Worm (Caenorhabditis elegans) whole organism, young adult: ENCODE results near the gene thn-1.

Source experiments
- B0035.1 ChIP-seq: sonication (generic microtip); optimal IDR thresholded peaks from 2 replicates; lab custom pipeline; 2016; ENCODE audit warnings: missing genetic modification characterization, mild to moderate bottlenecking, missing compliant biosample characterization, missing genotype, missing genetic modification reagents
- C06A6.2 ChIP-seq: fragments of 200-800 bp; sonication (Bioruptor generic); conservative IDR thresholded peaks from 2 replicates; pipeline ENCODE4 v1.3.6; 2022; ENCODE audit warnings: missing genetic modification characterization, missing compliant biosample characterization
- D2030.7 ChIP-seq: fragments of 200-800 bp; sonication (Bioruptor generic); IDR thresholded peaks from 2 replicates; pipeline ENCODE4 v1.3.6; 2022; ENCODE audit warnings: missing genetic modification reagents, missing genetic modification characterization, missing compliant biosample characterization
- F39B2.1 ChIP-seq: fragments of 200-800 bp; sonication (Bioruptor generic); IDR thresholded peaks from 2 replicates; pipeline ENCODE4 v1.3.6; 2022; ENCODE audit warnings: missing genetic modification reagents, missing genetic modification characterization, missing compliant biosample characterization
- F55B11.4 ChIP-seq: sonication (generic microtip); optimal IDR thresholded peaks from 2 replicates; lab custom pipeline; 2016; ENCODE audit warnings: missing compliant biosample characterization, missing genetic modification characterization, borderline replicate concordance; ENCODE audit not compliant: insufficient read depth
- F57A8.1 ChIP-seq: fragments of 200-800 bp; sonication (Bioruptor generic); optimal IDR thresholded peaks from 2 replicates; lab custom pipeline; 2018; ENCODE audit warnings: mild to moderate bottlenecking, missing genetic modification characterization, moderate library complexity, missing compliant biosample characterization
- F57C9.4 ChIP-seq: sonication (generic microtip); optimal IDR thresholded peaks from 2 replicates; lab custom pipeline; 2017; ENCODE audit warnings: mild to moderate bottlenecking, missing genetic modification characterization, missing compliant biosample characterization
- K11D2.4 ChIP-seq: fragments of 200-800 bp; sonication (Bioruptor generic); IDR thresholded peaks from 2 replicates; pipeline ENCODE4 v1.3.6; 2022; ENCODE audit warnings: missing genetic modification reagents, missing genetic modification characterization, missing compliant biosample characterization
- K12H6.12 ChIP-seq: fragments of 200-800 bp; sonication (Bioruptor generic); optimal IDR thresholded peaks from 2 replicates; lab custom pipeline; 2018; ENCODE audit warnings: mild to moderate bottlenecking, missing genetic modification characterization, missing compliant biosample characterization
- T26A5.8 ChIP-seq: sonication (generic microtip); optimal IDR thresholded peaks from 2 replicates; lab custom pipeline; 2016; ENCODE audit warnings: missing genetic modification characterization, missing compliant biosample characterization
- Y53F4B.3 ChIP-seq: fragments of 200-800 bp; sonication (Bioruptor generic); IDR thresholded peaks from 2 replicates; pipeline ENCODE4 v1.3.6; 2022; ENCODE audit warnings: missing genetic modification reagents, missing genetic modification characterization, missing compliant biosample characterization
- Y56A3A.18 ChIP-seq: fragments of 200-800 bp; sonication (Bioruptor generic); IDR thresholded peaks from 2 replicates; pipeline ENCODE4 v1.3.6; 2022; ENCODE audit warnings: missing genetic modification reagents, missing genetic modification characterization, missing compliant biosample characterization
- Y95B8A.8 ChIP-seq: fragments of 200-800 bp; sonication (Bioruptor generic); IDR thresholded peaks from 2 replicates; pipeline ENCODE4 v1.3.6; 2022; ENCODE audit warnings: missing genetic modification reagents, missing genetic modification characterization, missing compliant biosample characterization
- atf-7 ChIP-seq: sonication (generic microtip); optimal IDR thresholded peaks from 2 replicates; lab custom pipeline; 2017; ENCODE audit warnings: mild to moderate bottlenecking, missing genetic modification characterization, missing compliant biosample characterization
- attf-5 ChIP-seq: fragments of 200-800 bp; sonication (Bioruptor generic); optimal IDR thresholded peaks from 2 replicates; lab custom pipeline; 2018; ENCODE audit warnings: mild to moderate bottlenecking, missing genetic modification characterization, missing compliant biosample characterization
- bed-1 ChIP-seq: fragments of 200-800 bp; sonication (Bioruptor generic); IDR thresholded peaks from 2 replicates; pipeline ENCODE4 v1.3.6; 2022; ENCODE audit warnings: missing genetic modification reagents, missing genetic modification characterization, missing compliant biosample characterization
- ccch-3 ChIP-seq: fragments of 200-800 bp; sonication (Bioruptor generic); optimal IDR thresholded peaks from 2 replicates; lab custom pipeline; 2018; ENCODE audit warnings: mild to moderate bottlenecking, missing genetic modification characterization, missing compliant biosample characterization
- cebp-2 ChIP-seq: fragments of 200-800 bp; sonication (Bioruptor generic); IDR thresholded peaks from 2 replicates; pipeline ENCODE4 v1.3.6; 2022; ENCODE audit warnings: missing genetic modification characterization, missing compliant biosample characterization
- ceh-79 ChIP-seq: sonication (generic microtip); optimal IDR thresholded peaks from 2 replicates; lab custom pipeline; 2017; ENCODE audit warnings: mild to moderate bottlenecking, missing genetic modification characterization, missing compliant biosample characterization
- ceh-91 ChIP-seq: fragments of 200-800 bp; sonication (Bioruptor generic); IDR thresholded peaks from 2 replicates; pipeline ENCODE4 v1.3.6; 2022; ENCODE audit warnings: missing genetic modification reagents, missing genetic modification characterization, missing compliant biosample characterization
- dox-1 ChIP-seq: fragments of 200-800 bp; sonication (Bioruptor generic); IDR thresholded peaks from 2 replicates; pipeline ENCODE4 v1.3.6; 2022; ENCODE audit warnings: missing genetic modification reagents, missing genetic modification characterization, missing compliant biosample characterization
- dpl-1 ChIP-seq: fragments of 150-350 bp; optimal IDR thresholded peaks from 2 replicates; lab custom pipeline; 2014; ENCODE audit warnings: missing biosample characterization, missing genetic modification reagents, missing genetic modification characterization
- fkh-3 ChIP-seq: sonication (generic microtip); optimal IDR thresholded peaks from 2 replicates; lab custom pipeline; 2016; ENCODE audit warnings: mild to moderate bottlenecking, missing genetic modification characterization, missing compliant biosample characterization
- gei-17 ChIP-seq: fragments of 200-800 bp; sonication (Bioruptor generic); optimal IDR thresholded peaks from 2 replicates; lab custom pipeline; 2018; ENCODE audit warnings: mild to moderate bottlenecking, missing genetic modification characterization, missing compliant biosample characterization
- hmg-1.2 ChIP-seq: fragments of 200-800 bp; sonication (Bioruptor generic); IDR thresholded peaks from 2 replicates; pipeline ENCODE4 v1.3.6; 2022; ENCODE audit warnings: missing genetic modification reagents, missing genetic modification characterization, missing compliant biosample characterization
- hmg-20 ChIP-seq: fragments of 200-800 bp; sonication (Bioruptor generic); IDR thresholded peaks from 2 replicates; pipeline ENCODE4 v1.3.6; 2022; ENCODE audit warnings: missing genetic modification reagents, missing genetic modification characterization, missing compliant biosample characterization
- let-526 ChIP-seq: fragments of 200-800 bp; sonication (Bioruptor generic); IDR thresholded peaks from 2 replicates; pipeline ENCODE4 v1.3.6; 2022; ENCODE audit warnings: missing genetic modification reagents, missing genetic modification characterization, missing compliant biosample characterization
- lsl-1 ChIP-seq: fragments of 200-800 bp; sonication (Bioruptor generic); optimal IDR thresholded peaks from 2 replicates; lab custom pipeline; 2018; ENCODE audit warnings: mild to moderate bottlenecking, missing genetic modification characterization, moderate library complexity, missing compliant biosample characterization
- madf-8 ChIP-seq: fragments of 200-800 bp; sonication (Bioruptor generic); conservative IDR thresholded peaks from 2 replicates; pipeline ENCODE4 v1.3.6; 2022; ENCODE audit warnings: missing genetic modification reagents, missing genetic modification characterization, missing compliant biosample characterization
- mel-28 ChIP-seq: sonication (generic microtip); optimal IDR thresholded peaks from 2 replicates; lab custom pipeline; 2016; ENCODE audit warnings: borderline replicate concordance, mild to moderate bottlenecking, missing genetic modification characterization, missing compliant biosample characterization
- nfya-1 ChIP-seq: sonication (generic microtip); optimal IDR thresholded peaks from 2 replicates; lab custom pipeline; 2017; ENCODE audit warnings: antibody characterized with exemption, missing compliant biosample characterization, missing genetic modification characterization, borderline replicate concordance; ENCODE audit not compliant: insufficient read depth
- nfyb-1 ChIP-seq: fragments of 200-800 bp; sonication (Bioruptor generic); IDR thresholded peaks from 2 replicates; pipeline ENCODE4 v1.3.6; 2022; ENCODE audit warnings: missing genetic modification reagents, missing genetic modification characterization, missing compliant biosample characterization
- nhr-120 ChIP-seq: fragments of 200-800 bp; sonication (Bioruptor generic); IDR thresholded peaks from 2 replicates; pipeline ENCODE4 v1.3.6; 2022; ENCODE audit warnings: missing genetic modification characterization, missing compliant biosample characterization
- nhr-27 ChIP-seq: fragments of 200-800 bp; sonication (Bioruptor generic); optimal IDR thresholded peaks from 2 replicates; lab custom pipeline; 2018; ENCODE audit warnings: mild to moderate bottlenecking, missing genetic modification characterization, moderate library complexity, missing compliant biosample characterization
- pha-4 ChIP-seq: fragments of 150-350 bp; sonication (generic microtip); optimal IDR thresholded peaks from 2 replicates; lab custom pipeline; 2014; ENCODE audit warnings: missing biosample characterization, missing genetic modification reagents, missing genetic modification characterization
- rec-8 ChIP-seq, 2 experiments: sonication (generic microtip); optimal IDR thresholded peaks; 2 replicates each; lab custom pipeline; 2016; ENCODE audit warnings: mild to moderate bottlenecking in 2 of 2, missing genetic modification characterization in 2 of 2, missing genetic modification reagents in 2 of 2, missing genotype in 2 of 2, missing biosample characterization in 1 of 2, missing compliant biosample characterization in 1 of 2, moderate library complexity in 1 of 2
- repo-1 ChIP-seq: sonication (generic microtip); optimal IDR thresholded peaks from 2 replicates; lab custom pipeline; 2017; ENCODE audit warnings: mild to moderate bottlenecking, missing genetic modification characterization, missing compliant biosample characterization
- rpc-1 ChIP-seq, 2 experiments: fragments of 150-350 bp in 1 of 2; sonication (generic microtip) in 1 of 2; optimal IDR thresholded peaks; 2 replicates each; lab custom pipeline; 2014 to 2018; ENCODE audit warnings: missing biosample characterization in 1 of 2, missing genetic modification characterization in 1 of 2, missing genetic modification reagents in 1 of 2, missing genotype in 1 of 2
- snpc-1.1 ChIP-seq: sonication (generic microtip); optimal IDR thresholded peaks from 2 replicates; lab custom pipeline; 2017; ENCODE audit warnings: missing genetic modification characterization, mild to moderate bottlenecking, missing compliant biosample characterization, antibody characterized with exemption, moderate library complexity, missing genotype, missing genetic modification reagents; ENCODE audit not compliant: insufficient read depth
- snpc-4 ChIP-seq, 5 experiments: fragments of 150-350 bp in 1 of 5; sonication (generic microtip) in 4 of 5; optimal IDR thresholded peaks; 2 replicates each; lab custom pipeline; 2014 to 2018; ENCODE audit warnings: missing genetic modification characterization in 5 of 5, missing biosample characterization in 3 of 5, antibody characterized with exemption in 2 of 5, mild to moderate bottlenecking in 2 of 5, missing compliant biosample characterization in 2 of 5, missing genotype in 2 of 5, moderate library complexity in 2 of 5, missing genetic modification reagents in 1 of 5
- somi-1 ChIP-seq: fragments of 200-800 bp; sonication (Bioruptor generic); optimal IDR thresholded peaks from 2 replicates; lab custom pipeline; 2018; ENCODE audit warnings: mild to moderate bottlenecking, missing genetic modification characterization, missing compliant biosample characterization
- xnd-1 ChIP-seq: sonication (generic microtip); optimal IDR thresholded peaks from 2 replicates; lab custom pipeline; 2016; ENCODE audit warnings: missing genotype, missing genetic modification reagents, missing genetic modification characterization, missing compliant biosample characterization
- zim-3 ChIP-seq: sonication (generic microtip); optimal IDR thresholded peaks from 2 replicates; lab custom pipeline; 2017; ENCODE audit warnings: mild to moderate bottlenecking, missing genetic modification characterization, moderate library complexity, missing compliant biosample characterization
- ztf-25 ChIP-seq: fragments of 200-800 bp; sonication (Bioruptor generic); IDR thresholded peaks from 2 replicates; pipeline ENCODE4 v1.3.6; 2022; ENCODE audit warnings: missing genetic modification reagents, missing genetic modification characterization, missing compliant biosample characterization
- ztf-28 ChIP-seq: fragments of 200-800 bp; sonication (Bioruptor generic); IDR thresholded peaks from 2 replicates; pipeline ENCODE4 v1.3.6; 2022; ENCODE audit warnings: missing genetic modification reagents, missing genetic modification characterization, missing compliant biosample characterization
- ztf-6 ChIP-seq: fragments of 200-800 bp; sonication (Bioruptor generic); IDR thresholded peaks from 2 replicates; pipeline ENCODE4 v1.3.6; 2022; ENCODE audit warnings: missing genetic modification reagents, missing genetic modification characterization, missing compliant biosample characterization

The thn-1 gene

ce11 chrIV:12371340-12371739 is 8.5 kb upstream of the thn-1 start (continued):
- TF ChIP-seq F39B2.1 (GFP tag; lab: Robert Waterston, UW) (no peak), madf-8 (no peak), attf-5 (GFP tag; lab: Kevin White, UChicago) (no peak), K11D2.4 (GFP tag; lab: Robert Waterston, UW) (no peak), ceh-79 (no peak), nhr-27 (tag; lab: Kevin White, UChicago) (no peak), atf-7 (tag; lab: Kevin White, UChicago) (no peak), hmg-1.2 (GFP tag; lab: Robert Waterston, UW) (no peak; the same call in 1 of the 2 replicates), cebp-2 (GFP tag; lab: Robert Waterston, UW) (peak; percentile 86; the same call in 1 of the 2 replicates), ccch-3 (GFP tag; lab: Kevin White, UChicago) (no peak), rec-8 (tag; optimal IDR thresholded peaks at IDR 0.05; lab: Kevin White, UChicago) (no peak), nfyb-1 (GFP tag; lab: Robert Waterston, UW) (no peak), C06A6.2 (GFP tag; lab: Robert Waterston, UW) (no peak), B0035.1 (tag; lab: Kevin White, UChicago) (no peak), ceh-91 (GFP tag; lab: Robert Waterston, UW) (no peak), T26A5.8 (no peak)

- TF ChIP-seq ccch-3 (GFP tag; lab: Kevin White, UChicago), result no peak
- TF ChIP-seq let-526 (GFP tag; lab: Robert Waterston, UW), result no peak
- no peak for TF ChIP-seq ceh-91 (GFP tag; lab: Robert Waterston, UW)
- TF ChIP-seq F57A8.1 (GFP tag; lab: Kevin White, UChicago), result no peak
- no peak for TF ChIP-seq nhr-120 (GFP tag; lab: Robert Waterston, UW)
- no peak for TF ChIP-seq repo-1
- no peak for TF ChIP-seq K12H6.12 (tag; lab: Kevin White, UChicago)
- TF ChIP-seq K11D2.4 (GFP tag; lab: Robert Waterston, UW), result peak; percentile 42; the same call in 1 of the 2 replicates
- peak; percentile 86 for TF ChIP-seq lsl-1 (GFP tag; lab: Kevin White, UChicago)
- TF ChIP-seq mel-28 (tag; lab: Kevin White, UChicago), result no peak
- TF ChIP-seq zim-3 (tag; lab: Kevin White, UChicago), result no peak
- no peak for TF ChIP-seq nfya-1 (tag; lab: Kevin White, UChicago)
- TF ChIP-seq dox-1 (GFP tag; lab: Robert Waterston, UW), result peak; percentile 18; the same call in 1 of the 2 replicates
- TF ChIP-seq bed-1 (GFP tag; lab: Robert Waterston, UW), result no peak
- peak; percentile 54; the same call in 1 of the 2 replicates for TF ChIP-seq Y56A3A.18 (GFP tag; lab: Robert Waterston, UW)
- TF ChIP-seq xnd-1 (tag; lab: Kevin White, UChicago), result no peak
- TF ChIP-seq Y95B8A.8, result no peak
- peak; percentile 20 for TF ChIP-seq gei-17
- TF ChIP-seq F55B11.4 (tag; lab: Kevin White, UChicago), result no peak
- TF ChIP-seq ztf-25 (GFP tag; lab: Robert Waterston, UW), result no peak
- TF ChIP-seq ztf-6 (GFP tag; lab: Robert Waterston, UW), result no peak
- no peak for TF ChIP-seq F57C9.4 (tag; lab: Kevin White, UChicago)
- TF ChIP-seq nfyb-1 (GFP tag; lab: Robert Waterston, UW), result peak; percentile 76
- no peak for TF ChIP-seq Y53F4B.3 (GFP tag; lab: Robert Waterston, UW)
- no peak for TF ChIP-seq hmg-20 (GFP tag; lab: Robert Waterston, UW)
- no peak for TF ChIP-seq snpc-4 (GFP tag; optimal IDR thresholded peaks at IDR 0.05; lab: Kevin White, UChicago)
- TF ChIP-seq snpc-4 (tag; optimal IDR thresholded peaks at IDR 0.05; lab: Kevin White, UChicago), result peak in 3 of 4 experiments; percentile 11 to 57 (median 21)
- TF ChIP-seq somi-1 (GFP tag; lab: Kevin White, UChicago), result no peak
- no peak for TF ChIP-seq snpc-1.1
- no peak for TF ChIP-seq rpc-1 (optimal IDR thresholded peaks at IDR 0.05; lab: Kevin White, UChicago)
- no peak for TF ChIP-seq rpc-1 (tag; optimal IDR thresholded peaks at IDR 0.05; lab: Kevin White, UChicago)
- TF ChIP-seq pha-4 (tag; lab: Kevin White, UChicago), result peak; percentile 51
- 0 out of 2 replicates have a peak, but pooled peaks have one; percentile 26 for TF ChIP-seq D2030.7
- peak; percentile 84 for TF ChIP-seq dpl-1 (GFP tag; lab: Kevin White, UChicago)
- no peak for TF ChIP-seq ztf-28 (GFP tag; lab: Robert Waterston, UW)
- TF ChIP-seq fkh-3 (tag; lab: Kevin White, UChicago), result no peak
Measured at ce11 chrIV:12371879-12372278, 8.0 kb upstream of the thn-1 start, which contains the start of gene wdr-46. Gene wdr-46 (plus strand): TSS chrIV:12372253.
